Worm (Caenorhabditis elegans) whole organism, L4/young adult: ENCODE measurements around the gene jnk-1.

ENCODE experiments used
- W03F9.2 ChIP-seq: fragments of 150-350 bp; optimal IDR thresholded peaks from 2 replicates; lab custom pipeline; 2014; ENCODE audit warnings: missing biosample characterization, missing genetic modification characterization
- dao-5 ChIP-seq: sonication (generic microtip); optimal IDR thresholded peaks from 2 replicates; lab custom pipeline; 2016; ENCODE audit warnings: missing genotype, missing genetic modification characterization, moderate library complexity, missing compliant biosample characterization
- him-1 ChIP-seq: sonication (generic microtip); optimal IDR thresholded peaks from 2 replicates; lab custom pipeline; 2016; ENCODE audit warnings: missing genotype, missing genetic modification reagents, missing genetic modification characterization, missing compliant biosample characterization

The jnk-1 gene

ce11 chrIV:6956668-6957067 lies 773 bp upstream of the jnk-1 start:
- TF ChIP-seq him-1 (tag; lab: Kevin White, UChicago) (no peak), W03F9.2 (tag; lab: Kevin White, UChicago) (no peak), dao-5 (tag; lab: Kevin White, UChicago) (no peak)

- TF ChIP-seq him-1 (tag; lab: Kevin White, UChicago) (peak; percentile 67), W03F9.2 (tag; lab: Kevin White, UChicago) (no peak)
Measured at ce11 chrIV:6958696-6959095, 1.3 kb downstream of the jnk-1 start.

ce11 chrIV:6959483-6959882 lies 2.0 kb downstream of the jnk-1 start:
- TF ChIP-seq him-1 (tag; lab: Kevin White, UChicago) = no peak
- TF ChIP-seq W03F9.2 (tag; lab: Kevin White, UChicago) = no peak
- no peak for TF ChIP-seq dao-5 (tag; lab: Kevin White, UChicago)

ce11 chrIV:6964508-6964907 lies 7.1 kb downstream of the jnk-1 start, which contains the start of gene B0478.3:
Gene B0478.3, minus strand, starts transcription at chrIV:6964608.
- TF ChIP-seq dao-5 (tag; lab: Kevin White, UChicago) = no peak
- no peak for TF ChIP-seq him-1 (tag; lab: Kevin White, UChicago)
- no peak for TF ChIP-seq W03F9.2 (tag; lab: Kevin White, UChicago)

ce11 chrIV:6965192-6965591 lies 7.8 kb downstream of the jnk-1 start, which contains the start of gene ZK381.2:
Gene ZK381.2, plus strand, starts transcription at chrIV:6965492.
- TF ChIP-seq him-1 (tag; lab: Kevin White, UChicago) (no peak), dao-5 (tag; lab: Kevin White, UChicago) (no peak), W03F9.2 (tag; lab: Kevin White, UChicago) (no peak)

- TF ChIP-seq dao-5 (tag; lab: Kevin White, UChicago) (no peak), him-1 (tag; lab: Kevin White, UChicago) (no peak), W03F9.2 (tag; lab: Kevin White, UChicago) (no peak)
Measured at ce11 chrIV:6970271-6970670, 12.8 kb downstream of the jnk-1 start, which contains the start of gene ZK381.8. Gene ZK381.8, minus strand, starts transcription at chrIV:6970371.

ce11 chrIV:6971213-6971612 lies 13.8 kb downstream of the jnk-1 start, which contains the start of gene ZK381.62:
Gene ZK381.62, minus strand, starts transcription at chrIV:6971313.
- TF ChIP-seq dao-5 (tag; lab: Kevin White, UChicago) = no peak
- TF ChIP-seq W03F9.2 (tag; lab: Kevin White, UChicago) = no peak
- TF ChIP-seq him-1 (tag; lab: Kevin White, UChicago) = no peak

ce11 chrIV:6972427-6972826 lies 15.0 kb downstream of the jnk-1 start, which contains the start of gene nhr-249:
Gene nhr-249, minus strand, starts transcription at chrIV:6972527.
- TF ChIP-seq W03F9.2 (tag; lab: Kevin White, UChicago) = no peak
- no peak for TF ChIP-seq dao-5 (tag; lab: Kevin White, UChicago)
- TF ChIP-seq him-1 (tag; lab: Kevin White, UChicago) = no peak

- TF ChIP-seq him-1 (tag; lab: Kevin White, UChicago) (no peak), W03F9.2 (tag; lab: Kevin White, UChicago) (no peak), dao-5 (tag; lab: Kevin White, UChicago) (no peak)
Measured at ce11 chrIV:6974162-6974938, 16.9 kb downstream of the jnk-1 start.

- no peak for TF ChIP-seq dao-5 (tag; lab: Kevin White, UChicago)
- TF ChIP-seq W03F9.2 (tag; lab: Kevin White, UChicago) = no peak
- TF ChIP-seq him-1 (tag; lab: Kevin White, UChicago) = no peak
Measured at ce11 chrIV:6977089-6977558, 19.7 kb downstream of the jnk-1 start, which contains the start of the genes pgl-1 and him-3. Gene pgl-1, minus strand, starts transcription at chrIV:6977318. Gene him-3, plus strand, starts transcription at chrIV:6977508.

ce11 chrIV:6978625-6979024 lies 21.2 kb downstream of the jnk-1 start:
- no peak for TF ChIP-seq dao-5 (tag; lab: Kevin White, UChicago)
- TF ChIP-seq W03F9.2 (tag; lab: Kevin White, UChicago) = no peak
- TF ChIP-seq him-1 (tag; lab: Kevin White, UChicago) = no peak

- no peak for TF ChIP-seq dao-5 (tag; lab: Kevin White, UChicago)
- TF ChIP-seq W03F9.2 (tag; lab: Kevin White, UChicago) = no peak
- no peak for TF ChIP-seq him-1 (tag; lab: Kevin White, UChicago)
Measured at ce11 chrIV:6984449-6985380, 27.3 kb downstream of the jnk-1 start.
